Fruit fly (Drosophila melanogaster): ENCODE results near the gene lush.

The lush gene

DNA sequence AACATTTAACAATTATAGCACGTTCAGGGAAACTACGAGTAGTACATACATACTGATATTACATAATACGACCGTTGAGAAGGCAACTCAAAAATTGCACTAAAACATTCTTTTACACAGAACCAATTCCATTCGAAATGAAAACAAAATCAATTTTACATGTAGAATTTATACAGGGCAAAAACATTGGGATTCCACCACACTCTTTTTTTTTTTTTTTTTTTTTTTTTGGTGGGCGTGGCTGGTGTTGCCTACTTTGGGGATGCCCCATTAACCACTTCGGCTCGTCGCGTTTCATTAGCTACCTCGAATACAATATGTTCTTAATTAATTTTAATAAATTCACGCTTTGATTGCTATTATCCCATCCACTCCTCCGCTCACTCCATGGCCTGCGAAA is 44.7 kb upstream of the lush start (continued):
- TF ChIP-seq zen2 (GFP tag; IDR thresholded peaks at IDR 0.05; ENCODE audit: partially characterized antibody): no peak
- TF ChIP-seq Drgx (GFP tag; IDR thresholded peaks at IDR 0.05): peak; percentile 24; the same call in 1 of the 2 replicates
- TF ChIP-seq amos (GFP tag; IDR thresholded peaks at IDR 0.05; ENCODE audit: partially characterized antibody): peak; percentile 25; the same call in 1 of the 2 replicates
- TF ChIP-seq H15 (GFP tag; IDR thresholded peaks at IDR 0.05): 0 out of 3 replicates have a peak, but pooled peaks have one; percentile 17
- TF ChIP-seq wek (GFP tag; optimal IDR thresholded peaks at IDR 0.05): no peak

DNA sequence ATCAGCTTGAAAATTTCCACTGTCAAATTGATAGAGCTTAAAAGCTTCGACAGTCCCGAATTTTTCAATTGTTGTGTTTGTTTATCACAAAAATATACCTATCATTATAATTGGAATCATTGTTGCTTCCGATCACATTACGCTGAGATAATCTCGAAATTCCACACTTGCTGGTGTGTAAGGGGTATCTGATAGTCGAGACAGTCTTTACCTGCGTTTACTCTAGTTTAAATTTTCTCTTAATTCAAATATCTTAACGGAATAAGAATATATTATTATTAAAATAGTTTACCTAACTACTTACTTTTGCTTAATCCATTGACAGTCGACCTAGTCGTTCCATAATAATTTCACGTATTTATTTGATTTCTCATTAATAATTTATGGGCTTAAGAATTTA is 44.2 kb upstream of the lush start:
- TF ChIP-seq CG7839 (tag; optimal IDR thresholded peaks at IDR 0.05) (no peak), CG16813 (GFP tag; IDR thresholded peaks at IDR 0.05; ENCODE audit: partially characterized antibody) (peak; percentile 73), bbx (GFP tag; IDR thresholded peaks at IDR 0.05; ENCODE audit: partially characterized antibody) (no peak; the same call in 1 of the 2 replicates), aop (GFP tag; IDR thresholded peaks at IDR 0.05) (no peak), psq (GFP tag; optimal IDR thresholded peaks at IDR 0.05) (no peak), sqz (GFP tag; optimal IDR thresholded peaks at IDR 0.05) (no peak), phol (tag; optimal IDR thresholded peaks at IDR 0.05) (no peak), Mes4 (GFP tag; optimal IDR thresholded peaks at IDR 0.05) (no peak), tna (GFP tag; IDR thresholded peaks at IDR 0.05; ENCODE audit: partially characterized antibody) (peak; percentile 83), Ada2b (GFP tag; IDR thresholded peaks at IDR 0.05) (no peak), CG13287 (GFP tag; IDR thresholded peaks at IDR 0.05; ENCODE audit: partially characterized antibody) (peak; percentile 40; the same call in 1 of the 2 replicates), ewg (GFP tag; optimal IDR thresholded peaks at IDR 0.05) (no peak), D19B (GFP tag; optimal IDR thresholded peaks at IDR 0.05) (peak; percentile 90), CG34224 (GFP tag; IDR thresholded peaks at IDR 0.05; ENCODE audit: partially characterized antibody) (peak; percentile 20; the same call in 1 of the 3 replicates), eve (GFP tag; optimal IDR thresholded peaks at IDR 0.05) (peak in 1 of 2 experiments; percentile 33), eyg (GFP tag; optimal IDR thresholded peaks at IDR 0.05) (no peak), Abd-B (GFP tag; optimal IDR thresholded peaks at IDR 0.05) (no peak), CG31388 (GFP tag; optimal IDR thresholded peaks at IDR 0.05) (no peak), CG1832 (GFP tag; optimal IDR thresholded peaks at IDR 0.05) (no peak), CG11398 (GFP tag; optimal IDR thresholded peaks at IDR 0.05) (no peak), kah (GFP tag; optimal IDR thresholded peaks at IDR 0.05) (no peak), zfh2 (GFP tag; optimal IDR thresholded peaks at IDR 0.05) (no peak), vnd (GFP tag; IDR thresholded peaks at IDR 0.05; ENCODE audit: partially characterized antibody) (peak; percentile 54), CG7963 (GFP tag; IDR thresholded peaks at IDR 0.05; ENCODE audit: partially characterized antibody) (peak; percentile 72), CG8359 (GFP tag; optimal IDR thresholded peaks at IDR 0.05; ENCODE audit: borderline replicate concordance) (no peak), CG13624 (GFP tag; optimal IDR thresholded peaks at IDR 0.05) (no peak), gsb (GFP tag; IDR thresholded peaks at IDR 0.05) (no peak), CG17612 (GFP tag; IDR thresholded peaks at IDR 0.05) (no peak), CG11085 (GFP tag; IDR thresholded peaks at IDR 0.05) (no peak), nerfin-2 (GFP tag; IDR thresholded peaks at IDR 0.05; ENCODE audit: partially characterized antibody) (peak; percentile 74; the same call in 1 of the 2 replicates), lola (GFP tag; optimal IDR thresholded peaks at IDR 0.05) (no peak), kay (GFP tag; optimal IDR thresholded peaks at IDR 0.05) (no peak), CG6791 (GFP tag; IDR thresholded peaks at IDR 0.05; ENCODE audit: partially characterized antibody) (peak; percentile 62), pros (GFP tag; optimal IDR thresholded peaks at IDR 0.05) (no peak), Stat92E (GFP tag; optimal IDR thresholded peaks at IDR 0.05) (no peak), hb (GFP tag; IDR thresholded peaks at IDR 0.05; ENCODE audit: partially characterized antibody) (peak; percentile 69; the same call in 2 of the 3 replicates), Gug (GFP tag; IDR thresholded peaks at IDR 0.05) (no peak), inv (GFP tag; IDR thresholded peaks at IDR 0.05; ENCODE audit: partially characterized antibody) (peak; percentile 37; the same call in 1 of the 2 replicates), dimm (GFP tag; IDR thresholded peaks at IDR 0.05) (no peak), CG5180 (GFP tag; optimal IDR thresholded peaks at IDR 0.05) (no peak), CG7357 (GFP tag; IDR thresholded peaks at IDR 0.05) (no peak), CG14860 (GFP tag; IDR thresholded peaks at IDR 0.05; ENCODE audit: partially characterized antibody) (peak; percentile 74)
